Worm (Caenorhabditis elegans) whole organism, L3 larva: ENCODE data around the gene mip-2.

Source experiments
- ceh-82 ChIP-seq: fragments of 150-350 bp; optimal IDR thresholded peaks from 2 replicates; lab custom pipeline; 2014; ENCODE audit warnings: missing biosample characterization, missing genetic modification characterization
- elt-2 ChIP-seq: sonication (generic microtip); optimal IDR thresholded peaks from 2 replicates; lab custom pipeline; 2016; ENCODE audit warnings: missing genetic modification reagents, mild to moderate bottlenecking, missing genetic modification characterization, missing compliant biosample characterization
- lin-15B ChIP-seq: fragments of 150-350 bp; optimal IDR thresholded peaks from 2 replicates; lab custom pipeline; 2014; ENCODE audit warnings: missing biosample characterization, missing genetic modification characterization
- nhr-11 ChIP-seq: fragments of 150-350 bp; optimal IDR thresholded peaks from 2 replicates; lab custom pipeline; 2014; ENCODE audit warnings: missing biosample characterization, missing genetic modification characterization
- nhr-12 ChIP-seq: fragments of 150-350 bp; optimal IDR thresholded peaks from 2 replicates; lab custom pipeline; 2014; ENCODE audit warnings: missing biosample characterization, missing genetic modification characterization
- sea-2 ChIP-seq: fragments of 150-350 bp; sonication (generic microtip); optimal IDR thresholded peaks from 4 replicates; lab custom pipeline; 2014; ENCODE audit warnings: missing biosample characterization, missing genetic modification reagents, missing genetic modification characterization
- skn-1 ChIP-seq: fragments of 150-350 bp; optimal IDR thresholded peaks from 2 replicates; lab custom pipeline; 2014; ENCODE audit warnings: missing biosample characterization, missing genetic modification characterization
- snpc-4 ChIP-seq: fragments of 150-350 bp; optimal IDR thresholded peaks from 2 replicates; lab custom pipeline; 2014; ENCODE audit warnings: missing biosample characterization, missing genetic modification characterization
- unc-62 ChIP-seq: fragments of 150-350 bp; sonication (generic microtip); optimal IDR thresholded peaks from 4 replicates; lab custom pipeline; 2014; ENCODE audit warnings: missing biosample characterization, missing genetic modification reagents, missing genetic modification characterization

- TF ChIP-seq nhr-12 (tag; lab: Kevin White, UChicago) (no peak), nhr-11 (no peak), ceh-82 (tag; lab: Kevin White, UChicago) (no peak), lin-15B (tag; lab: Kevin White, UChicago) (no peak), unc-62 (no peak), snpc-4 (tag; lab: Kevin White, UChicago) (no peak), skn-1 (tag; lab: Kevin White, UChicago) (no peak), elt-2 (tag; lab: Kevin White, UChicago) (no peak), sea-2 (GFP tag; lab: Kevin White, UChicago) (no peak)
These were observed 50.0 kb downstream of the mip-2 start, which contains the start of gene F53F4.16 for ce11 chrV:13621720-13622119.
